Fruit fly (Drosophila melanogaster) whole organism, wandering third instar larva: Measurements from ENCODE around the gene CG11790.

Source experiments
- Abd-B ChIP-seq: fragments of >200 bp; optimal IDR thresholded peaks from 2 replicates; lab custom pipeline; 2017; ENCODE audit warnings: missing biosample characterization, missing genetic modification characterization
- CrebA ChIP-seq: fragments of 200-800 bp; sonication (Bioruptor generic); optimal IDR thresholded peaks from 2 replicates; lab custom pipeline; 2016; ENCODE audit warnings: missing biosample characterization, mild to moderate bottlenecking, missing genetic modification characterization, borderline replicate concordance
- Jra ChIP-seq: sonication (Bioruptor generic); optimal IDR thresholded peaks from 2 replicates; lab custom pipeline; 2016; ENCODE audit warnings: missing biosample characterization, missing genetic modification characterization
- Myc ChIP-seq: fragments of >200 bp; optimal IDR thresholded peaks from 2 replicates; lab custom pipeline; 2017
- OdsH ChIP-seq: fragments of 200-800 bp; sonication (Bioruptor generic); optimal IDR thresholded peaks from 2 replicates; lab custom pipeline; 2016; ENCODE audit warnings: missing biosample characterization, mild to moderate bottlenecking, missing genetic modification characterization
- Sp1 ChIP-seq: fragments of 200-800 bp; sonication (Bioruptor generic); optimal IDR thresholded peaks from 3 replicates; lab custom pipeline; 2019; ENCODE audit warnings: missing biosample characterization, mild to moderate bottlenecking, missing genetic modification characterization, moderate library complexity
- fru ChIP-seq: fragments of 200-800 bp; sonication (Bioruptor generic); optimal IDR thresholded peaks from 3 replicates; lab custom pipeline; 2016; ENCODE audit warnings: missing biosample characterization, mild to moderate bottlenecking, missing genetic modification characterization
- h ChIP-seq: fragments of 200-800 bp; sonication (Bioruptor generic); optimal IDR thresholded peaks from 3 replicates; lab custom pipeline; 2016; ENCODE audit warnings: missing biosample characterization, mild to moderate bottlenecking, missing genetic modification characterization
- pan ChIP-seq: fragments of >200 bp; optimal IDR thresholded peaks from 2 replicates; lab custom pipeline; 2017
- psq ChIP-seq: fragments of 200-800 bp; sonication (Bioruptor generic); optimal IDR thresholded peaks from 3 replicates; lab custom pipeline; 2017; ENCODE audit warnings: missing biosample characterization, mild to moderate bottlenecking, missing genetic modification characterization, moderate library complexity
- sv ChIP-seq: fragments of 200-800 bp; sonication (Bioruptor generic); optimal IDR thresholded peaks from 3 replicates; lab custom pipeline; 2016; ENCODE audit warnings: missing biosample characterization, missing genetic modification characterization
- usp ChIP-seq: fragments of >200 bp; optimal IDR thresholded peaks from 2 replicates; lab custom pipeline; 2017; ENCODE audit warnings: missing biosample characterization, missing genetic modification characterization

- TF ChIP-seq psq (GFP tag; lab: Kevin White, UChicago) (no peak), sv (no peak), h (no peak), pan (no peak), CrebA (GFP tag; lab: Kevin White, UChicago) (no peak), Myc (lab: Kevin White, UChicago) (no peak), Jra (no peak), fru (no peak), OdsH (no peak), Sp1 (GFP tag; lab: Kevin White, UChicago) (no peak), usp (GFP tag; lab: Kevin White, UChicago) (no peak), Abd-B (GFP tag; lab: Kevin White, UChicago) (no peak)
These were observed 43.4 kb upstream of the CG11790 start for dm6 chr3R:25004064-25004463.
